ENCODE assay signal across 3 worm cellular contexts in genomic region chrV:10858340-10858739, ce11.
TF ChIP-seq lines count a peak whose summit lies in the region.

No protein-coding gene starts in this region.

TF ChIP-seq in whole organism, L1 larva, 84 proteins besides CTCF, POLR2A, EP300 and RAD21 (continued from another document and continues in another):
- TF ChIP-seq grh-1 (GFP tag; IDR thresholded peaks at IDR 0.05; lab: Robert Waterston, UW) (no peak), pag-3 (tag; optimal IDR thresholded peaks at IDR 0.05; lab: Kevin White, UChicago; ENCODE audit: borderline replicate concordance, insufficient read depth) (peak; percentile 34), hlh-4 (tag; optimal IDR thresholded peaks at IDR 0.05; lab: Kevin White, UChicago) (no peak), aly-2 (tag; optimal IDR thresholded peaks at IDR 0.05; lab: Kevin White, UChicago) (no peak), isw-1 (GFP tag; IDR thresholded peaks at IDR 0.05; lab: Robert Waterston, UW) (peak; percentile 56), lin-14 (GFP tag; optimal IDR thresholded peaks at IDR 0.05; lab: Kevin White, UChicago) (peak; percentile 99), lin-15B (tag; optimal IDR thresholded peaks at IDR 0.05; lab: Kevin White, UChicago) (no peak), mdl-1 (tag; optimal IDR thresholded peaks at IDR 0.05; lab: Kevin White, UChicago) (peak; percentile 3 to 91), efl-1 (optimal IDR thresholded peaks at IDR 0.05; lab: Kevin White, UChicago) (peak; percentile 43 to 61), efl-1 (GFP tag; optimal IDR thresholded peaks at IDR 0.05 in 1 of 2; lab: Kevin White, UChicago) (peak; percentile 32 to 93), ceh-90 (tag; optimal IDR thresholded peaks at IDR 0.05; lab: Kevin White, UChicago) (no peak), ztf-11 (tag; optimal IDR thresholded peaks at IDR 0.05; lab: Kevin White, UChicago) (peak in 1 of 2 experiments; percentile 49), unc-98 (GFP tag; IDR thresholded peaks at IDR 0.05; lab: Robert Waterston, UW) (peak; percentile 5; the same call in 1 of the 2 replicates), C16A3.4 (tag; optimal IDR thresholded peaks at IDR 0.05; lab: Kevin White, UChicago) (peak; percentile 58), F16B12.6 (tag; optimal IDR thresholded peaks at IDR 0.05; lab: Kevin White, UChicago) (no peak), lin-35 (GFP tag; optimal IDR thresholded peaks at IDR 0.05; lab: Kevin White, UChicago) (peak; percentile 39 to 42), egl-13 (tag; optimal IDR thresholded peaks at IDR 0.05; lab: Kevin White, UChicago) (peak; percentile 84), xbp-1 (tag; optimal IDR thresholded peaks at IDR 0.05; lab: Kevin White, UChicago) (peak; percentile 75), lsy-2 (tag; optimal IDR thresholded peaks at IDR 0.05; lab: Kevin White, UChicago) (peak; percentile 75 to 79), efl-3 (GFP tag; optimal IDR thresholded peaks at IDR 0.05; lab: Kevin White, UChicago) (no peak), mab-9 (GFP tag; IDR thresholded peaks at IDR 0.05; lab: Robert Waterston, UW) (no peak), fkh-10 (GFP tag; optimal IDR thresholded peaks at IDR 0.05; lab: Kevin White, UChicago) (peak; percentile 89), lin-13 (GFP tag; optimal IDR thresholded peaks at IDR 0.05; lab: Kevin White, UChicago) (peak; percentile 31), nhr-90 (tag; optimal IDR thresholded peaks at IDR 0.05; lab: Kevin White, UChicago; ENCODE audit: poor library complexity) (peak; percentile 31), ceh-82 (tag; optimal IDR thresholded peaks at IDR 0.05; lab: Kevin White, UChicago) (peak; percentile 28 to 80 (median 60)), dsc-1 (tag; optimal IDR thresholded peaks at IDR 0.05; lab: Kevin White, UChicago) (peak; percentile 82), nhr-237 (tag; optimal IDR thresholded peaks at IDR 0.05; lab: Kevin White, UChicago) (no peak), sox-4 (tag; optimal IDR thresholded peaks at IDR 0.05; lab: Kevin White, UChicago) (peak; percentile 13), snu-23 (GFP tag; optimal IDR thresholded peaks at IDR 0.05; lab: Kevin White, UChicago) (peak; percentile 87), elt-2 (tag; optimal IDR thresholded peaks at IDR 0.05; lab: Kevin White, UChicago) (peak; percentile 11), tbx-2 (tag; optimal IDR thresholded peaks at IDR 0.05; lab: Kevin White, UChicago) (peak; percentile 92), zip-4 (GFP tag; optimal IDR thresholded peaks at IDR 0.05; lab: Kevin White, UChicago) (peak; percentile 47), pax-3 (tag; optimal IDR thresholded peaks at IDR 0.05; lab: Kevin White, UChicago) (peak; percentile 55), lir-3 (tag; optimal IDR thresholded peaks at IDR 0.05; lab: Kevin White, UChicago; ENCODE audit: poor library complexity) (peak; percentile 80), jun-1 (tag; optimal IDR thresholded peaks at IDR 0.05; lab: Kevin White, UChicago) (peak; percentile 59), snpc-4 (tag; optimal IDR thresholded peaks at IDR 0.05; lab: Kevin White, UChicago) (peak; percentile 44), zag-1 (tag; optimal IDR thresholded peaks at IDR 0.05; lab: Kevin White, UChicago) (no peak), sptf-1 (tag; optimal IDR thresholded peaks at IDR 0.05; lab: Kevin White, UChicago) (no peak), ceh-8 (GFP tag; optimal IDR thresholded peaks at IDR 0.05; lab: Kevin White, UChicago) (peak; percentile 31), egl-27 (tag; optimal IDR thresholded peaks at IDR 0.05; lab: Kevin White, UChicago) (peak in 1 of 2 experiments; percentile 24), dpl-1 (GFP tag; optimal IDR thresholded peaks at IDR 0.05; lab: Kevin White, UChicago) (peak in 2 of 3 experiments; percentile 28 to 33), mef-2 (tag; optimal IDR thresholded peaks at IDR 0.05; lab: Kevin White, UChicago) (peak; percentile 78), nhr-76 (tag; optimal IDR thresholded peaks at IDR 0.05; lab: Kevin White, UChicago) (no peak)

TF ChIP-seq in whole organism, L3 larva, 47 proteins besides CTCF, POLR2A, EP300 and RAD21 (continued from another document):
- peak; percentile 52 for TF ChIP-seq ceh-28 (tag; optimal IDR thresholded peaks at IDR 0.05; lab: Kevin White, UChicago)
- no peak for TF ChIP-seq eor-1 (tag; optimal IDR thresholded peaks at IDR 0.05; lab: Kevin White, UChicago)
- TF ChIP-seq ztf-4 (tag; optimal IDR thresholded peaks at IDR 0.05; lab: Kevin White, UChicago) = peak; percentile 35
- TF ChIP-seq ceh-82 (tag; optimal IDR thresholded peaks at IDR 0.05; lab: Kevin White, UChicago) = no peak
- TF ChIP-seq unc-39 (tag; optimal IDR thresholded peaks at IDR 0.05; lab: Kevin White, UChicago) = no peak
- TF ChIP-seq elt-2 (tag; optimal IDR thresholded peaks at IDR 0.05; lab: Kevin White, UChicago) = peak; percentile 36
- no peak for TF ChIP-seq lin-15B (tag; optimal IDR thresholded peaks at IDR 0.05; lab: Kevin White, UChicago)
- TF ChIP-seq fkh-2 (tag; optimal IDR thresholded peaks at IDR 0.05; lab: Kevin White, UChicago) = no peak
- no peak for TF ChIP-seq nhr-67 (tag; optimal IDR thresholded peaks at IDR 0.05; lab: Kevin White, UChicago)
- TF ChIP-seq fos-1 (tag; optimal IDR thresholded peaks at IDR 0.05; lab: Kevin White, UChicago) = no peak
- no peak for TF ChIP-seq nhr-25 (tag; optimal IDR thresholded peaks at IDR 0.05; lab: Kevin White, UChicago)
- TF ChIP-seq nhr-23 (tag; optimal IDR thresholded peaks at IDR 0.05; lab: Kevin White, UChicago) = peak; percentile 56
- no peak for TF ChIP-seq mml-1 (tag; optimal IDR thresholded peaks at IDR 0.05; lab: Kevin White, UChicago)
- peak; percentile 59 for TF ChIP-seq pha-4 (tag; optimal IDR thresholded peaks at IDR 0.05; lab: Kevin White, UChicago)
- TF ChIP-seq hmg-11 (tag; optimal IDR thresholded peaks at IDR 0.05; lab: Kevin White, UChicago) = peak; percentile 69
- peak; percentile 65 for TF ChIP-seq nhr-43 (tag; optimal IDR thresholded peaks at IDR 0.05; lab: Kevin White, UChicago; ENCODE audit: poor library complexity, severe bottlenecking)
- no peak for TF ChIP-seq R02D3.7 (tag; optimal IDR thresholded peaks at IDR 0.05; lab: Kevin White, UChicago)
- TF ChIP-seq egl-27 (tag; optimal IDR thresholded peaks at IDR 0.05; lab: Kevin White, UChicago) = peak; percentile 62
- TF ChIP-seq nhr-28 (tag; optimal IDR thresholded peaks at IDR 0.05; lab: Kevin White, UChicago) = no peak
- peak; percentile 63 for TF ChIP-seq nhr-11 (tag; optimal IDR thresholded peaks at IDR 0.05; lab: Kevin White, UChicago)
- peak; percentile 88 for TF ChIP-seq egl-5 (tag; optimal IDR thresholded peaks at IDR 0.05; lab: Kevin White, UChicago)
- TF ChIP-seq daf-12 (tag; optimal IDR thresholded peaks at IDR 0.05; lab: Kevin White, UChicago) = no peak
- TF ChIP-seq zag-1 (tag; optimal IDR thresholded peaks at IDR 0.05; lab: Kevin White, UChicago) = peak; percentile 66
- TF ChIP-seq unc-62 (GFP tag; optimal IDR thresholded peaks at IDR 0.05; lab: Kevin White, UChicago) = no peak
- peak; percentile 77 for TF ChIP-seq tbx-2 (tag; optimal IDR thresholded peaks at IDR 0.05; lab: Kevin White, UChicago)
- no peak for TF ChIP-seq ztf-11 (tag; optimal IDR thresholded peaks at IDR 0.05; lab: Kevin White, UChicago)
- TF ChIP-seq nhr-77 (tag; optimal IDR thresholded peaks at IDR 0.05; lab: Kevin White, UChicago) = no peak

TF ChIP-seq in whole organism, young adult, 124 proteins besides CTCF, POLR2A, EP300 and RAD21 (continued from another document):
- TF ChIP-seq D2030.7 (GFP tag; IDR thresholded peaks at IDR 0.05; lab: Robert Waterston, UW) (no peak), lag-1 (GFP tag; IDR thresholded peaks at IDR 0.05; lab: Robert Waterston, UW) (no peak), snpc-3.4 (tag; optimal IDR thresholded peaks at IDR 0.05; lab: Kevin White, UChicago) (no peak), lin-35 (GFP tag; optimal IDR thresholded peaks at IDR 0.05; lab: Kevin White, UChicago) (peak in 1 of 3 experiments; percentile 19), lin-54 (GFP tag; optimal IDR thresholded peaks at IDR 0.05; lab: Kevin White, UChicago) (peak; percentile 52), snpc-1.1 (tag; optimal IDR thresholded peaks at IDR 0.05; lab: Kevin White, UChicago; ENCODE audit: insufficient read depth) (no peak), rec-8 (tag; optimal IDR thresholded peaks at IDR 0.05; lab: Kevin White, UChicago) (no peak), nfya-1 (tag; optimal IDR thresholded peaks at IDR 0.05; lab: Kevin White, UChicago; ENCODE audit: borderline replicate concordance, insufficient read depth) (no peak), atf-7 (tag; optimal IDR thresholded peaks at IDR 0.05; lab: Kevin White, UChicago) (peak; percentile 54), snpc-4 (GFP tag; optimal IDR thresholded peaks at IDR 0.05; lab: Kevin White, UChicago) (no peak), snpc-4 (tag; optimal IDR thresholded peaks at IDR 0.05; lab: Kevin White, UChicago) (peak in 3 of 4 experiments; percentile 4 to 31 (median 8)), let-607 (tag; optimal IDR thresholded peaks at IDR 0.05; lab: Kevin White, UChicago) (peak in 1 of 2 experiments; percentile 21), C17E4.6 (GFP tag; IDR thresholded peaks at IDR 0.05; lab: Robert Waterston, UW) (no peak), B0336.3 (GFP tag; IDR thresholded peaks at IDR 0.05; lab: Robert Waterston, UW) (0 out of 2 replicates have a peak, but pooled peaks have one; percentile 52), efl-1 (GFP tag; optimal IDR thresholded peaks at IDR 0.05; lab: Kevin White, UChicago) (no peak), K11D2.4 (GFP tag; IDR thresholded peaks at IDR 0.05; lab: Robert Waterston, UW) (peak; percentile 72; the same call in 1 of the 2 replicates), unc-62 (GFP tag; optimal IDR thresholded peaks at IDR 0.05; lab: Kevin White, UChicago) (no peak)
